Fruit fly (Drosophila melanogaster) whole organism, embryonic: ENCODE results near the gene ver.

ENCODE experiments used
- Asciz ChIP-seq: fragments of 200-800 bp; sonication (Bioruptor generic); optimal IDR thresholded peaks from 2 replicates; lab custom pipeline; 2017; ENCODE audit warnings: missing biosample characterization, mild to moderate bottlenecking, missing genetic modification characterization, missing genetic modification reagents
- Atf-2 ChIP-seq: fragments of 200-800 bp; sonication (Bioruptor generic); optimal IDR thresholded peaks from 2 replicates; lab custom pipeline; 2016; ENCODE audit warnings: missing biosample characterization, missing genetic modification characterization
- CG11398 ChIP-seq: fragments of 200-800 bp; sonication (Bioruptor generic); optimal IDR thresholded peaks from 2 replicates; lab custom pipeline; 2016; ENCODE audit warnings: missing biosample characterization, missing genetic modification characterization
- CG12071 ChIP-seq: fragments of 200-800 bp; sonication (Bioruptor generic); optimal IDR thresholded peaks from 3 replicates; lab custom pipeline; 2018; ENCODE audit warnings: missing biosample characterization, mild to moderate bottlenecking, missing genetic modification characterization
- CG12104 ChIP-seq: fragments of 200-800 bp; sonication (Bioruptor generic); optimal IDR thresholded peaks from 3 replicates; lab custom pipeline; 2016; ENCODE audit warnings: missing biosample characterization, missing genetic modification characterization
- CG12744 ChIP-seq: fragments of 200-800 bp; sonication (Bioruptor generic); optimal IDR thresholded peaks from 2 replicates; lab custom pipeline; 2016; ENCODE audit warnings: missing biosample characterization, missing genetic modification characterization
- CG14667 ChIP-seq: fragments of 200-800 bp; sonication (Bioruptor generic); IDR thresholded peaks from 2 replicates; pipeline ENCODE4 v1.3.6; 2022; ENCODE audit warnings: missing biosample characterization, missing genetic modification characterization
- CG15514 ChIP-seq: fragments of 200-800 bp; sonication (Bioruptor generic); optimal IDR thresholded peaks from 3 replicates; lab custom pipeline; 2017; ENCODE audit warnings: missing biosample characterization, missing genetic modification characterization, mild to moderate bottlenecking, moderate library complexity, missing genetic modification reagents
- CG17186 ChIP-seq: fragments of 200-800 bp; sonication (Bioruptor generic); optimal IDR thresholded peaks from 3 replicates; lab custom pipeline; 2017; ENCODE audit warnings: missing biosample characterization, missing genetic modification reagents, missing genetic modification characterization
- CG2889 ChIP-seq: fragments of 200-800 bp; sonication (Bioruptor generic); IDR thresholded peaks from 3 replicates; pipeline ENCODE4 v1.3.6; 2022; ENCODE audit warnings: missing biosample characterization, missing genetic modification characterization
- CG30431 ChIP-seq: fragments of 200-800 bp; sonication (Bioruptor generic); optimal IDR thresholded peaks from 2 replicates; lab custom pipeline; 2017; ENCODE audit warnings: missing biosample characterization, missing genetic modification characterization
- CG33213 ChIP-seq: fragments of 200-800 bp; sonication (Bioruptor generic); optimal IDR thresholded peaks from 3 replicates; lab custom pipeline; 2016; ENCODE audit warnings: missing biosample characterization, missing genetic modification characterization
- CG34422 ChIP-seq: fragments of 200-800 bp; sonication (Bioruptor generic); IDR thresholded peaks from 3 replicates; pipeline ENCODE4 v1.3.6; 2022; ENCODE audit warnings: missing biosample characterization, missing genetic modification characterization
- CG3726 ChIP-seq: fragments of 200-800 bp; sonication (Bioruptor generic); IDR thresholded peaks from 3 replicates; pipeline ENCODE4, ENCODE4 v1.3.6; 2022; ENCODE audit warnings: missing biosample characterization, missing genetic modification characterization
- CG42726 ChIP-seq: fragments of 200-800 bp; sonication (Bioruptor generic); IDR thresholded peaks from 2 replicates; pipeline ENCODE4 v1.3.6; 2022; ENCODE audit warnings: missing biosample characterization, missing genetic modification characterization; ENCODE audit not compliant: partially characterized antibody
- CG4854 ChIP-seq: fragments of 200-800 bp; sonication (Bioruptor generic); optimal IDR thresholded peaks from 2 replicates; lab custom pipeline; 2016; ENCODE audit warnings: missing biosample characterization, missing genetic modification characterization, inconsistent platforms
- CG6254 ChIP-seq: fragments of 200-800 bp; sonication (Bioruptor generic); optimal IDR thresholded peaks from 3 replicates; lab custom pipeline; 2017; ENCODE audit warnings: mild to moderate bottlenecking, missing biosample characterization, missing genetic modification reagents, missing genetic modification characterization
- CG6813 ChIP-seq: fragments of 200-800 bp; sonication (Bioruptor generic); optimal IDR thresholded peaks from 2 replicates; lab custom pipeline; 2017; ENCODE audit warnings: missing biosample characterization, missing genetic modification characterization, mild to moderate bottlenecking, moderate library complexity, missing genetic modification reagents
- CG7745 ChIP-seq: fragments of 200-800 bp; sonication (Bioruptor generic); optimal IDR thresholded peaks from 2 replicates; lab custom pipeline; 2018; ENCODE audit warnings: missing biosample characterization, mild to moderate bottlenecking, missing genetic modification characterization, moderate library complexity
- CG7928 ChIP-seq: fragments of 200-800 bp; sonication (Bioruptor generic); optimal IDR thresholded peaks from 2 replicates; lab custom pipeline; 2017; ENCODE audit warnings: missing biosample characterization, mild to moderate bottlenecking, missing genetic modification characterization
- CG8281 ChIP-seq: fragments of 200-800 bp; sonication (Bioruptor generic); optimal IDR thresholded peaks from 2 replicates; lab custom pipeline; 2018; ENCODE audit warnings: missing biosample characterization, mild to moderate bottlenecking, missing genetic modification characterization, moderate library complexity
- CG8290 ChIP-seq, 3 experiments: fragments of 200-800 bp; sonication (Bioruptor generic); optimal IDR thresholded peaks; 2 replicates each; lab custom pipeline; 2016 to 2019; ENCODE audit warnings: missing biosample characterization in 3 of 3, missing genetic modification characterization in 3 of 3, mild to moderate bottlenecking in 2 of 3, moderate library complexity in 1 of 3
- CG8765 ChIP-seq: fragments of 200-800 bp; sonication (Bioruptor generic); IDR thresholded peaks from 2 replicates; pipeline ENCODE4 v1.3.6; 2022; ENCODE audit warnings: missing biosample characterization, missing genetic modification characterization
- CHES-1-like ChIP-seq: fragments of 200-800 bp; sonication (Bioruptor generic); optimal IDR thresholded peaks from 2 replicates; lab custom pipeline; 2016; ENCODE audit warnings: missing biosample characterization, missing genetic modification characterization
- Dad ChIP-seq: fragments of 200-800 bp; sonication (Bioruptor generic); optimal IDR thresholded peaks from 3 replicates; lab custom pipeline; 2016; ENCODE audit warnings: missing biosample characterization, missing genetic modification characterization
- Dll ChIP-seq: fragments of 200-800 bp; sonication (Bioruptor generic); IDR thresholded peaks from 4 replicates; pipeline ENCODE4 v1.3.6; 2022; ENCODE audit warnings: missing biosample characterization, missing genetic modification characterization; ENCODE audit not compliant: partially characterized antibody
- Dref ChIP-seq: fragments of 200-800 bp; sonication (Bioruptor generic); IDR thresholded peaks from 2 replicates; pipeline ENCODE4 v1.3.6; 2022; ENCODE audit warnings: missing biosample characterization, missing genetic modification characterization
- Ets97D ChIP-seq: fragments of 200-800 bp; sonication (Bioruptor generic); optimal IDR thresholded peaks from 3 replicates; lab custom pipeline; 2016; ENCODE audit warnings: missing biosample characterization, missing genetic modification characterization
- Fer3 ChIP-seq: fragments of 200-800 bp; sonication (Bioruptor generic); optimal IDR thresholded peaks from 2 replicates; lab custom pipeline; 2018; ENCODE audit warnings: missing biosample characterization, mild to moderate bottlenecking, missing genetic modification characterization, moderate library complexity
- HLHmδ ChIP-seq: fragments of 200-800 bp; sonication (Bioruptor generic); optimal IDR thresholded peaks from 2 replicates; lab custom pipeline; 2018; ENCODE audit warnings: missing biosample characterization, mild to moderate bottlenecking, missing genetic modification characterization, moderate library complexity
- HmgD ChIP-seq: fragments of 200-800 bp; sonication (Bioruptor generic); optimal IDR thresholded peaks from 3 replicates; lab custom pipeline; 2016; ENCODE audit warnings: missing biosample characterization, missing genetic modification characterization
- Hsf ChIP-seq: fragments of 200-800 bp; sonication (Bioruptor generic); optimal IDR thresholded peaks from 3 replicates; lab custom pipeline; 2016; ENCODE audit warnings: missing biosample characterization, missing genetic modification characterization
- NC2α ChIP-seq: fragments of 200-800 bp; sonication (Bioruptor generic); optimal IDR thresholded peaks from 2 replicates; lab custom pipeline; 2016; ENCODE audit warnings: missing biosample characterization, missing genetic modification characterization
- Sin3A ChIP-seq: fragments of >200 bp; optimal IDR thresholded peaks from 2 replicates; lab custom pipeline; 2018
- Sox102F ChIP-seq: fragments of 200-800 bp; sonication (Bioruptor generic); optimal IDR thresholded peaks from 2 replicates; lab custom pipeline; 2018; ENCODE audit warnings: missing biosample characterization, mild to moderate bottlenecking, missing genetic modification characterization, moderate library complexity
- dimm ChIP-seq: fragments of 200-800 bp; sonication (Bioruptor generic); IDR thresholded peaks from 2 replicates; pipeline ENCODE4 v1.3.6; 2022; ENCODE audit warnings: missing biosample characterization, missing genetic modification characterization
- dpn ChIP-seq, 2 experiments: fragments of 200-800 bp; sonication (Bioruptor generic); optimal IDR thresholded peaks; 3 replicates each; lab custom pipeline; 2016; ENCODE audit warnings: missing biosample characterization in 2 of 2, missing genetic modification characterization in 2 of 2
- gcm2 ChIP-seq: fragments of 200-800 bp; sonication (Bioruptor generic); optimal IDR thresholded peaks from 2 replicates; lab custom pipeline; 2016; ENCODE audit warnings: missing biosample characterization, missing genetic modification characterization
- insv ChIP-seq, 2 experiments: fragments of 200-800 bp; sonication (Bioruptor generic); optimal IDR thresholded peaks; 3 replicates each; lab custom pipeline; 2016 to 2018; ENCODE audit warnings: missing biosample characterization in 2 of 2, missing genetic modification characterization in 2 of 2
- klu ChIP-seq: fragments of 200-800 bp; sonication (Bioruptor generic); IDR thresholded peaks from 2 replicates; pipeline ENCODE4 v1.3.6; 2022; ENCODE audit warnings: missing biosample characterization, missing genetic modification characterization
- nmo ChIP-seq: fragments of 200-800 bp; sonication (Bioruptor generic); optimal IDR thresholded peaks from 2 replicates; lab custom pipeline; 2018; ENCODE audit warnings: missing biosample characterization, mild to moderate bottlenecking, missing genetic modification characterization, moderate library complexity
- pfk ChIP-seq: fragments of 200-800 bp; sonication (Bioruptor generic); optimal IDR thresholded peaks from 2 replicates; lab custom pipeline; 2018; ENCODE audit warnings: missing biosample characterization, mild to moderate bottlenecking, missing genetic modification characterization, moderate library complexity
- prd ChIP-seq, 3 experiments: fragments of >200 bp in 2 of 3; fragments of 200-800 bp in 1 of 3; sonication (Bioruptor generic) in 1 of 3; optimal IDR thresholded peaks in 2 of 3; IDR thresholded peaks in 1 of 3; 2 replicates in 2 of 3; 3 replicates in 1 of 3; pipeline versions ENCODE4 v1.3.6 to Lab custom; 2017 to 2022; ENCODE audit warnings: missing biosample characterization in 1 of 3, missing genetic modification characterization in 1 of 3
- psq ChIP-seq: fragments of 200-800 bp; sonication (Bioruptor generic); optimal IDR thresholded peaks from 2 replicates; lab custom pipeline; 2017; ENCODE audit warnings: missing biosample characterization, missing genetic modification characterization
- sens ChIP-seq: fragments of 200-800 bp; sonication (Bioruptor generic); peaks from one replicate; lab custom pipeline; 2016; ENCODE audit warnings: missing biosample characterization, missing genetic modification characterization
- trh ChIP-seq: fragments of 200-800 bp; sonication (Bioruptor generic); optimal IDR thresholded peaks from 2 replicates; lab custom pipeline; 2016; ENCODE audit warnings: missing biosample characterization, missing genetic modification characterization
- ttk ChIP-seq: fragments of 200-800 bp; sonication (Bioruptor generic); IDR thresholded peaks from 2 replicates; pipeline ENCODE4 v2.1.2; 2022; ENCODE audit warnings: missing biosample characterization, missing genetic modification characterization
- vvl ChIP-seq: fragments of 200-800 bp; sonication (Bioruptor generic); IDR thresholded peaks from 2 replicates; pipeline ENCODE4 v1.3.6; 2022; ENCODE audit warnings: missing biosample characterization, missing genetic modification characterization
- yki ChIP-seq: fragments of >200 bp; optimal IDR thresholded peaks from 3 replicates; lab custom pipeline; 2018
- zen ChIP-seq: fragments of 200-800 bp; sonication (Bioruptor generic); optimal IDR thresholded peaks from 3 replicates; lab custom pipeline; 2018; ENCODE audit warnings: missing biosample characterization, mild to moderate bottlenecking, missing genetic modification characterization, moderate library complexity
- zfh1 ChIP-seq: fragments of 200-800 bp; sonication (Bioruptor generic); IDR thresholded peaks from 3 replicates; pipeline ENCODE4 v1.3.6; 2022; ENCODE audit warnings: missing biosample characterization, missing genetic modification characterization

Gene ver

DNA sequence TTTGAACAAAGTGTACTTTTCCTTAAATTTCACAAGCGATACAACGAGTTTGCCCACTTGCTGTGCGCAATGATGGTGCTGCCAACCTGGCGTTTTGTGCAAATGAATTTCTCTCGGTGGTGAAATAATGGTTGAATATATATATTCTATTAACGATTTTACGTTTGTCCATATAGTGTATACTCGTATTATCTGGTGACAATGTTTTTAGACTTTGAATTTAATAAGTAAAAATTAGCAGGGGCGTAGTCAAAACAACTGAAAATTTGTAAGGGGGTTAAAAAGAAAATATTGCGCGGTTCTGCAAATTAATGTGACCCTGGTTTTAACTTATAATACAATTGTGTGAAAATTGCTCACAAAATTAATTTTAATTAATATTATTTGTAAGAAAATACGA is at the start of gene ver, which contains the start of gene Gcn5 (continued):
- TF ChIP-seq CG8281 (peak; percentile 74), sens (GFP tag; lab: Kevin White, UChicago) (peak; percentile 97), pfk (peak; percentile 28), zfh1 (GFP tag; lab: Robert Waterston, UW) (peak; percentile 95), klu (GFP tag; lab: Robert Waterston, UW) (peak; percentile 89), CG12071 (peak; percentile 80), nmo (GFP tag; lab: Kevin White, UChicago) (peak; percentile 94), Fer3 (tag; lab: Kevin White, UChicago) (peak; percentile 92), ttk (GFP tag; lab: Robert Waterston, UW) (peak; percentile 90), Sin3A (lab: Kevin White, UChicago) (peak; percentile 31), Asciz (GFP tag; lab: Kevin White, UChicago) (peak; percentile 87), CG8290 (GFP tag; optimal IDR thresholded peaks at IDR 0.05; lab: Kevin White, UChicago) (peak; percentile 69), CG8290 (tag; optimal IDR thresholded peaks at IDR 0.05; lab: Kevin White, UChicago) (peak; percentile 52 to 83), CG42726 (no peak), trh (peak; percentile 77), dpn (GFP tag; optimal IDR thresholded peaks at IDR 0.05; lab: Kevin White, UChicago) (peak; percentile 85 to 90), CG33213 (GFP tag; lab: Kevin White, UChicago) (peak; percentile 68), prd (optimal IDR thresholded peaks at IDR 0.05; lab: Kevin White, UChicago) (no peak), prd (GFP tag; IDR thresholded peaks at IDR 0.05; lab: Robert Waterston, UW) (peak; percentile 97), CG30431 (GFP tag; lab: Kevin White, UChicago) (peak; percentile 86), CG11398 (GFP tag; lab: Kevin White, UChicago) (peak; percentile 24), Hsf (GFP tag; lab: Kevin White, UChicago) (peak; percentile 92), NC2α (GFP tag; lab: Kevin White, UChicago) (peak; percentile 36), CG8765 (GFP tag; lab: Robert Waterston, UW) (peak; percentile 86), yki (lab: Kevin White, UChicago) (no peak), Dll (GFP tag; lab: Robert Waterston, UW) (no peak), vvl (GFP tag; lab: Robert Waterston, UW) (peak; percentile 97), CG6813 (GFP tag; lab: Kevin White, UChicago) (peak; percentile 83), Ets97D (peak; percentile 85), gcm2 (GFP tag; lab: Kevin White, UChicago) (peak; percentile 59), CG17186 (peak; percentile 78), CG6254 (peak; percentile 83), HLHmδ (GFP tag; lab: Kevin White, UChicago) (no peak), CG7928 (GFP tag; lab: Kevin White, UChicago) (peak; percentile 79), insv (GFP tag; optimal IDR thresholded peaks at IDR 0.05; lab: Kevin White, UChicago) (peak in 1 of 2 experiments; percentile 54), CG7745 (peak; percentile 66), psq (GFP tag; lab: Kevin White, UChicago) (peak; percentile 73), CG3726 (GFP tag; lab: Robert Waterston, UW) (peak; percentile 83; the same call in 2 of the 3 replicates), CG34422 (peak; percentile 94), CG14667 (peak; percentile 88), Atf-2 (GFP tag; lab: Kevin White, UChicago) (peak; percentile 54), CHES-1-like (peak; percentile 64), CG12744 (peak; percentile 82), Dref (GFP tag; lab: Robert Waterston, UW) (peak; percentile 26; the same call in 1 of the 2 replicates), Sox102F (peak; percentile 95), CG12104 (GFP tag; lab: Kevin White, UChicago) (peak; percentile 87), CG15514 (peak; percentile 91), dimm (GFP tag; lab: Robert Waterston, UW) (peak; percentile 79), HmgD (GFP tag; lab: Kevin White, UChicago) (no peak), Dad (GFP tag; lab: Kevin White, UChicago) (peak; percentile 81), zen (tag; lab: Kevin White, UChicago) (peak; percentile 89), CG4854 (GFP tag; lab: Kevin White, UChicago) (peak; percentile 80), CG2889 (peak; percentile 90)
